Fruit fly (Drosophila melanogaster): ENCODE data around the gene CG11263.

dm6 chr3L:13017803-13018324, 11.2 kb downstream of the CG11263 start, which contains the start of the genes mRpL20 and Icmt:
- TF ChIP-seq CTCF (optimal IDR thresholded peaks at IDR 0.05) (no peak), CG8478 (optimal IDR thresholded peaks at IDR 0.05) (no peak)

Measured in S2 (cell line).